Fruit fly (Drosophila melanogaster) whole organism, embryonic: ENCODE measurements around the gene CG7694.

ENCODE experiments used
- Ada2b ChIP-seq: fragments of 200-800 bp; sonication (Bioruptor generic); IDR thresholded peaks from 2 replicates; pipeline ENCODE4 v1.3.6; 2022; ENCODE audit warnings: missing biosample characterization, missing genetic modification characterization
- Bteb2 ChIP-seq: fragments of 200-800 bp; sonication (Bioruptor generic); optimal IDR thresholded peaks from 2 replicates; lab custom pipeline; 2016; ENCODE audit warnings: missing biosample characterization, missing genetic modification characterization
- CG10209 ChIP-seq: fragments of 200-800 bp; sonication (Bioruptor generic); optimal IDR thresholded peaks from 3 replicates; lab custom pipeline; 2017; ENCODE audit warnings: missing biosample characterization, mild to moderate bottlenecking, missing genetic modification characterization, missing genetic modification reagents
- CG12391 ChIP-seq: fragments of 200-800 bp; sonication (Bioruptor generic); optimal IDR thresholded peaks from 3 replicates; lab custom pipeline; 2018; ENCODE audit warnings: missing biosample characterization, mild to moderate bottlenecking, missing genetic modification characterization, moderate library complexity
- CG13287 ChIP-seq: fragments of 200-800 bp; sonication (Bioruptor generic); IDR thresholded peaks from 2 replicates; pipeline ENCODE4 v1.3.6; 2022; ENCODE audit warnings: missing biosample characterization, missing genetic modification characterization; ENCODE audit not compliant: partially characterized antibody
- CG1603 ChIP-seq: fragments of 200-800 bp; sonication (Bioruptor generic); optimal IDR thresholded peaks from 2 replicates; lab custom pipeline; 2019; ENCODE audit warnings: missing biosample characterization, mild to moderate bottlenecking, missing genetic modification characterization, moderate library complexity
- CG1832 ChIP-seq: fragments of 200-800 bp; sonication (Bioruptor generic); optimal IDR thresholded peaks from 2 replicates; lab custom pipeline; 2017; ENCODE audit warnings: missing biosample characterization, mild to moderate bottlenecking, missing genetic modification characterization, inconsistent platforms
- CG2202 ChIP-seq: fragments of 200-800 bp; sonication (Bioruptor generic); optimal IDR thresholded peaks from 2 replicates; lab custom pipeline; 2018; ENCODE audit warnings: missing biosample characterization, mild to moderate bottlenecking, missing genetic modification characterization
- CG2678 ChIP-seq: fragments of 200-800 bp; sonication (Bioruptor generic); optimal IDR thresholded peaks from 3 replicates; lab custom pipeline; 2019; ENCODE audit warnings: missing biosample characterization, mild to moderate bottlenecking, missing genetic modification characterization, moderate library complexity
- CG30403 ChIP-seq: fragments of 200-800 bp; sonication (Bioruptor generic); optimal IDR thresholded peaks from 3 replicates; lab custom pipeline; 2016; ENCODE audit warnings: missing biosample characterization, missing genetic modification characterization
- CG31224 ChIP-seq: fragments of 200-800 bp; sonication (Bioruptor generic); IDR thresholded peaks from 2 replicates; pipeline ENCODE4 v1.3.6; 2022; ENCODE audit warnings: missing biosample characterization, missing genetic modification characterization
- CG31365 ChIP-seq: fragments of 200-800 bp; sonication (Bioruptor generic); optimal IDR thresholded peaks from 2 replicates; lab custom pipeline; 2018; ENCODE audit warnings: missing biosample characterization, mild to moderate bottlenecking, missing genetic modification characterization
- CG33557 ChIP-seq: fragments of 200-800 bp; sonication (Bioruptor generic); optimal IDR thresholded peaks from 2 replicates; lab custom pipeline; 2019; ENCODE audit warnings: missing biosample characterization, mild to moderate bottlenecking, missing genetic modification characterization, moderate library complexity
- CG4730 ChIP-seq: fragments of 200-800 bp; sonication (Bioruptor generic); IDR thresholded peaks from 2 replicates; pipeline ENCODE4 v1.3.6; 2022; ENCODE audit warnings: missing biosample characterization, missing genetic modification characterization
- CG6254 ChIP-seq: fragments of 200-800 bp; sonication (Bioruptor generic); optimal IDR thresholded peaks from 3 replicates; lab custom pipeline; 2017; ENCODE audit warnings: mild to moderate bottlenecking, missing biosample characterization, missing genetic modification reagents, missing genetic modification characterization
- CG6683 ChIP-seq: fragments of 200-800 bp; sonication (Bioruptor generic); optimal IDR thresholded peaks from 2 replicates; lab custom pipeline; 2017; ENCODE audit warnings: missing biosample characterization, mild to moderate bottlenecking, missing genetic modification characterization, missing genetic modification reagents
- CG7271 ChIP-seq: fragments of 200-800 bp; sonication (Bioruptor generic); optimal IDR thresholded peaks from 2 replicates; lab custom pipeline; 2018; ENCODE audit warnings: missing biosample characterization, mild to moderate bottlenecking, missing genetic modification characterization, moderate library complexity
- CG9215 ChIP-seq: fragments of 200-800 bp; sonication (Bioruptor generic); IDR thresholded peaks from 2 replicates; pipeline ENCODE4 v1.3.6; 2022; ENCODE audit warnings: missing biosample characterization, missing genetic modification characterization
- CHES-1-like ChIP-seq: fragments of 200-800 bp; sonication (Bioruptor generic); optimal IDR thresholded peaks from 2 replicates; lab custom pipeline; 2016; ENCODE audit warnings: missing biosample characterization, missing genetic modification characterization
- D ChIP-seq, 2 experiments: fragments of 200-800 bp in 1 of 2; fragments of >200 bp in 1 of 2; sonication (Bioruptor generic) in 1 of 2; optimal IDR thresholded peaks; 2 replicates in 1 of 2; 3 replicates in 1 of 2; lab custom pipeline; 2017; ENCODE audit warnings: mild to moderate bottlenecking in 1 of 2, missing biosample characterization in 1 of 2, missing genetic modification characterization in 1 of 2, missing genetic modification reagents in 1 of 2
- Dref ChIP-seq: fragments of 200-800 bp; sonication (Bioruptor generic); IDR thresholded peaks from 2 replicates; pipeline ENCODE4 v1.3.6; 2022; ENCODE audit warnings: missing biosample characterization, missing genetic modification characterization
- E2f2 ChIP-seq: fragments of 200-800 bp; sonication (Bioruptor generic); IDR thresholded peaks from 2 replicates; pipeline ENCODE4 v1.3.6; 2022; ENCODE audit warnings: missing biosample characterization, missing genetic modification characterization
- ERR ChIP-seq: fragments of 200-800 bp; sonication (Bioruptor generic); optimal IDR thresholded peaks from 2 replicates; lab custom pipeline; 2016; ENCODE audit warnings: missing biosample characterization, missing genetic modification characterization
- Fer1 ChIP-seq: fragments of 200-800 bp; sonication (Bioruptor generic); optimal IDR thresholded peaks from 2 replicates; lab custom pipeline; 2017; ENCODE audit warnings: missing biosample characterization, mild to moderate bottlenecking, missing genetic modification characterization
- HmgD ChIP-seq: fragments of 200-800 bp; sonication (Bioruptor generic); optimal IDR thresholded peaks from 3 replicates; lab custom pipeline; 2016; ENCODE audit warnings: missing biosample characterization, missing genetic modification characterization
- Hr78 ChIP-seq, 2 experiments: fragments of 200-800 bp in 1 of 2; fragments of >200 bp in 1 of 2; sonication (Bioruptor generic) in 1 of 2; optimal IDR thresholded peaks; 2 replicates each; lab custom pipeline; 2017 to 2019; ENCODE audit warnings: missing biosample characterization in 2 of 2, missing genetic modification characterization in 2 of 2, mild to moderate bottlenecking in 1 of 2, moderate library complexity in 1 of 2
- Lhr ChIP-seq: fragments of 200-800 bp; sonication (Bioruptor generic); optimal IDR thresholded peaks from 3 replicates; lab custom pipeline; 2017; ENCODE audit warnings: mild to moderate bottlenecking, missing biosample characterization, missing genetic modification reagents, missing genetic modification characterization
- Mad ChIP-seq: fragments of 200-800 bp; sonication (Bioruptor generic); optimal IDR thresholded peaks from 2 replicates; lab custom pipeline; 2016; ENCODE audit warnings: missing biosample characterization, missing genetic modification characterization
- Myb ChIP-seq: fragments of 200-800 bp; sonication (Bioruptor generic); optimal IDR thresholded peaks from 2 replicates; lab custom pipeline; 2016; ENCODE audit warnings: missing biosample characterization, missing genetic modification characterization
- Ravus ChIP-seq: fragments of 200-800 bp; sonication (Bioruptor generic); IDR thresholded peaks from 2 replicates; pipeline ENCODE4 v1.3.6; 2022; ENCODE audit warnings: missing biosample characterization, missing genetic modification characterization
- Spps ChIP-seq: fragments of 200-800 bp; sonication (Bioruptor generic); optimal IDR thresholded peaks from 2 replicates; lab custom pipeline; 2018; ENCODE audit warnings: missing biosample characterization, mild to moderate bottlenecking, missing genetic modification characterization
- ase ChIP-seq: fragments of 200-800 bp; sonication (Bioruptor generic); IDR thresholded peaks from 3 replicates; pipeline ENCODE4 v1.3.6; 2022; ENCODE audit warnings: missing biosample characterization, missing genetic modification characterization
- bowl ChIP-seq: fragments of 200-800 bp; sonication (Bioruptor generic); IDR thresholded peaks from 2 replicates; pipeline ENCODE4 v1.3.6; 2022; ENCODE audit warnings: missing biosample characterization, missing genetic modification characterization
- btn ChIP-seq: fragments of 200-800 bp; sonication (Bioruptor generic); optimal IDR thresholded peaks from 2 replicates; lab custom pipeline; 2016; ENCODE audit warnings: missing biosample characterization, missing genetic modification characterization
- croc ChIP-seq: fragments of 200-800 bp; sonication (Bioruptor generic); conservative IDR thresholded peaks from 3 replicates; pipeline ENCODE4 v1.3.6; 2022; ENCODE audit warnings: missing biosample characterization, missing genetic modification characterization
- dmrt99B ChIP-seq: fragments of 200-800 bp; sonication (Bioruptor generic); optimal IDR thresholded peaks from 2 replicates; lab custom pipeline; 2018; ENCODE audit warnings: missing biosample characterization, mild to moderate bottlenecking, missing genetic modification characterization, moderate library complexity
- emc ChIP-seq: fragments of 200-800 bp; sonication (Bioruptor generic); optimal IDR thresholded peaks from 2 replicates; lab custom pipeline; 2016; ENCODE audit warnings: missing biosample characterization, missing genetic modification characterization
- fd102C ChIP-seq: fragments of 200-800 bp; sonication (Bioruptor generic); optimal IDR thresholded peaks from 2 replicates; lab custom pipeline; 2018; ENCODE audit warnings: missing biosample characterization, mild to moderate bottlenecking, missing genetic modification characterization, moderate library complexity
- gsb-n ChIP-seq: fragments of 200-800 bp; sonication (Bioruptor generic); optimal IDR thresholded peaks from 3 replicates; lab custom pipeline; 2018; ENCODE audit warnings: missing biosample characterization, mild to moderate bottlenecking, missing genetic modification characterization
- kah ChIP-seq: fragments of 200-800 bp; sonication (Bioruptor generic); optimal IDR thresholded peaks from 2 replicates; lab custom pipeline; 2018; ENCODE audit warnings: missing biosample characterization, mild to moderate bottlenecking, missing genetic modification characterization
- nerfin-2 ChIP-seq: fragments of 200-800 bp; sonication (Bioruptor generic); IDR thresholded peaks from 2 replicates; pipeline ENCODE4 v1.3.6; 2022; ENCODE audit warnings: missing biosample characterization, missing genetic modification characterization; ENCODE audit not compliant: partially characterized antibody
- nom ChIP-seq: fragments of 200-800 bp; sonication (Bioruptor generic); optimal IDR thresholded peaks from 2 replicates; lab custom pipeline; 2017; ENCODE audit warnings: missing biosample characterization, missing genetic modification characterization, mild to moderate bottlenecking, moderate library complexity, missing genetic modification reagents
- sisA ChIP-seq: fragments of 200-800 bp; sonication (Bioruptor generic); IDR thresholded peaks from 2 replicates; pipeline ENCODE4 v1.3.6; 2022; ENCODE audit warnings: missing biosample characterization, missing genetic modification characterization
- tap ChIP-seq: fragments of 200-800 bp; optimal IDR thresholded peaks from 3 replicates; lab custom pipeline; 2019; ENCODE audit warnings: missing biosample characterization, mild to moderate bottlenecking, missing genetic modification characterization, moderate library complexity
- wek ChIP-seq: fragments of 200-800 bp; sonication (Bioruptor generic); optimal IDR thresholded peaks from 3 replicates; lab custom pipeline; 2018; ENCODE audit warnings: missing biosample characterization, mild to moderate bottlenecking, missing genetic modification characterization, moderate library complexity
- zen2 ChIP-seq: fragments of 200-800 bp; sonication (Bioruptor generic); IDR thresholded peaks from 3 replicates; pipeline ENCODE4 v1.3.6; 2022; ENCODE audit warnings: missing biosample characterization, missing genetic modification characterization; ENCODE audit not compliant: partially characterized antibody
- zf30C ChIP-seq: fragments of 200-800 bp; sonication (Bioruptor generic); optimal IDR thresholded peaks from 3 replicates; lab custom pipeline; 2018; ENCODE audit warnings: missing biosample characterization, mild to moderate bottlenecking, missing genetic modification characterization
- zfh2 ChIP-seq: fragments of 200-800 bp; sonication (Bioruptor generic); optimal IDR thresholded peaks from 2 replicates; lab custom pipeline; 2016; ENCODE audit warnings: missing biosample characterization, missing genetic modification characterization

The CG7694 gene

dm6 chr3R:18573699-18574259 lies 888 bp downstream of the CG7694 start (continued):
- peak in 1 of 2 experiments; percentile 96 for TF ChIP-seq Hr78 (GFP tag; optimal IDR thresholded peaks at IDR 0.05; lab: Kevin White, UChicago)
- no peak for TF ChIP-seq nerfin-2 (GFP tag; lab: Robert Waterston, UW)
- TF ChIP-seq D (optimal IDR thresholded peaks at IDR 0.05; lab: Kevin White, UChicago): no peak
- peak; percentile 92 for TF ChIP-seq D (GFP tag; optimal IDR thresholded peaks at IDR 0.05; lab: Kevin White, UChicago)
- peak; percentile 89 for TF ChIP-seq Mad
- peak; percentile 88 for TF ChIP-seq CG6683 (GFP tag; lab: Kevin White, UChicago)
- TF ChIP-seq sisA: peak; percentile 90
- TF ChIP-seq CG6254 (GFP tag; lab: Kevin White, UChicago): peak; percentile 88
- peak; percentile 95 for TF ChIP-seq Bteb2 (GFP tag; lab: Kevin White, UChicago)
- peak; percentile 97 for TF ChIP-seq CG2678 (tag; lab: Kevin White, UChicago)
- TF ChIP-seq fd102C (GFP tag; lab: Kevin White, UChicago): no peak
- peak; percentile 95 for TF ChIP-seq CHES-1-like (GFP tag; lab: Kevin White, UChicago)
- TF ChIP-seq tap (tag; lab: Kevin White, UChicago): peak; percentile 90
- peak; percentile 68; the same call in 1 of the 2 replicates for TF ChIP-seq bowl (GFP tag; lab: Robert Waterston, UW)
- peak; percentile 84 for TF ChIP-seq Ada2b
- peak; percentile 84 for TF ChIP-seq CG4730
- no peak for TF ChIP-seq CG1832
- peak; percentile 90 for TF ChIP-seq gsb-n (tag; lab: Kevin White, UChicago)
- TF ChIP-seq CG9215: peak; percentile 91
- TF ChIP-seq croc: peak; percentile 89
- TF ChIP-seq E2f2 (GFP tag; lab: Robert Waterston, UW): peak; percentile 73
- peak; percentile 87 for TF ChIP-seq zfh2 (GFP tag; lab: Kevin White, UChicago)
- peak; percentile 88 for TF ChIP-seq CG1603
- TF ChIP-seq Dref (GFP tag; lab: Robert Waterston, UW): 0 out of 2 replicates have a peak, but pooled peaks have one; percentile 2
- peak; percentile 69 for TF ChIP-seq btn (GFP tag; lab: Kevin White, UChicago)
- peak; percentile 68 for TF ChIP-seq CG31365 (tag; lab: Kevin White, UChicago)
- TF ChIP-seq ERR (GFP tag; lab: Kevin White, UChicago): peak; percentile 90
- TF ChIP-seq Myb (GFP tag; lab: Kevin White, UChicago): peak; percentile 77
- TF ChIP-seq ase (GFP tag; lab: Robert Waterston, UW): peak; percentile 82
- TF ChIP-seq Ravus (GFP tag; lab: Robert Waterston, UW): peak; percentile 73
- TF ChIP-seq CG12391: peak; percentile 97
- peak; percentile 61 for TF ChIP-seq HmgD (GFP tag; lab: Kevin White, UChicago)
- peak; percentile 97 for TF ChIP-seq CG10209 (GFP tag; lab: Kevin White, UChicago)
- peak; percentile 69 for TF ChIP-seq wek (GFP tag; lab: Kevin White, UChicago)
- TF ChIP-seq Lhr: peak; percentile 80
- TF ChIP-seq CG13287 (GFP tag; lab: Robert Waterston, UW): no peak; the same call in 1 of the 2 replicates
- TF ChIP-seq CG30403 (GFP tag; lab: Kevin White, UChicago): peak; percentile 97
- TF ChIP-seq zf30C (GFP tag; lab: Kevin White, UChicago): no peak
- TF ChIP-seq CG33557 (GFP tag; lab: Kevin White, UChicago): peak; percentile 89
- TF ChIP-seq Fer1: peak; percentile 94
- TF ChIP-seq Spps: peak; percentile 84
- peak; percentile 81 for TF ChIP-seq CG31224 (GFP tag; lab: Robert Waterston, UW)
- TF ChIP-seq CG7271: peak; percentile 68
- TF ChIP-seq kah (GFP tag; lab: Kevin White, UChicago): peak; percentile 63
- peak; percentile 88 for TF ChIP-seq nom (GFP tag; lab: Kevin White, UChicago)
- peak; percentile 88 for TF ChIP-seq CG2202 (tag; lab: Kevin White, UChicago)
- TF ChIP-seq dmrt99B: peak; percentile 95
- TF ChIP-seq emc (GFP tag; lab: Kevin White, UChicago): peak; percentile 54
- TF ChIP-seq zen2 (GFP tag; lab: Robert Waterston, UW): no peak
